Worm (Caenorhabditis elegans): ENCODE measurements around the gene T22H9.1.

T22H9.1 gene

DNA sequence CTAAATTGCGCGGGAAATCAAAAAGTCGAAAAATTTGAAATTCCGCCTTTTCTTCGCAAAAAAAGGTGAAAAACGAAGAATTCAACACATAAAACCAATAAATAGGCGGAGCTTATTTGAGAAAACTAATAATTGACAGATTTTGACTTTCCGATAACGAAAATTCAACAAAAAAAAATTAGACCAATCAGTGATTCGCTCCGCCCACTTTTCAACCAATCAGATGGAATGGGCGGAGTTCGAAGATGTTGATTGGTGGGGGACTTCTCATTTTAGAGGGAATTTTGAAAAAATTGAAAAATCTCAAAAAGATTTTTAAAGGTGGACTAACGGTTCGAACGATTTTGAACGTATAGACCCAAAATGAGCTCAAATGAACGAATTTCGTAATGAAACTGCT lies 8.7 kb upstream of the T22H9.1 start:
- TF ChIP-seq hnd-1 (tag; optimal IDR thresholded peaks at IDR 0.05) (no peak), pes-1 (GFP tag; IDR thresholded peaks at IDR 0.05) (no peak), tbx-11 (GFP tag; IDR thresholded peaks at IDR 0.05) (no peak), tbx-37 (GFP tag; conservative IDR thresholded peaks at IDR 0.05) (no peak), tra-4 (tag; optimal IDR thresholded peaks at IDR 0.05) (no peak), scrt-1 (GFP tag; IDR thresholded peaks at IDR 0.05) (no peak), ceh-36 (tag; optimal IDR thresholded peaks at IDR 0.05) (no peak), hmg-4 (GFP tag; optimal IDR thresholded peaks at IDR 0.05) (no peak), ceh-13 (GFP tag; optimal IDR thresholded peaks at IDR 0.05) (no peak), ama-1 (optimal IDR thresholded peaks at IDR 0.05) (no peak), B0310.2 (tag; optimal IDR thresholded peaks at IDR 0.05) (no peak), hmbx-1 (tag; optimal IDR thresholded peaks at IDR 0.05) (no peak), ets-7 (tag; optimal IDR thresholded peaks at IDR 0.05) (no peak), aly-1 (tag; optimal IDR thresholded peaks at IDR 0.05) (no peak), flt-1 (GFP tag; IDR thresholded peaks at IDR 0.05) (no peak), sea-1 (GFP tag; conservative IDR thresholded peaks at IDR 0.05) (no peak), F13C5.2 (tag; optimal IDR thresholded peaks at IDR 0.05) (no peak)

DNA sequence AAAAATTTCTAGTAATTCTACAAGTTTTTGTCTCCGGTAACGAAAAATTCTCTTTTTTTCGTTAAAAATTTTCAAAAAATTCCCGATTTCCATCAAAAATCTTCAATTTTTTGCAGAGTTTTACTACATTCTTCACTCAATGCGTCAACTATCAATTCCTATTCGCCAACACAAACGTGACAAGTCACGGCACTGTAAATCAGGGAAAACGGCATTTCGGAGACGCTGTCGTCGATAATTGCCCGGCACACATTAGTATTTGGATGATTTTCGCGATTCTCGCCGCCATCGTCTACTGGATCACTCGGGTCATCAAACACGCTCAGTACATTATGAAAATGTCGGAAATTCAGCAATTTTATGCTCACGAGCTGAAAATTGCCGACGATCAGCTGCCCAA lies 7.8 kb upstream of the T22H9.1 start:
- no peak for TF ChIP-seq tbx-37 (GFP tag; conservative IDR thresholded peaks at IDR 0.05)
- TF ChIP-seq ceh-36 (tag; optimal IDR thresholded peaks at IDR 0.05), result no peak
- no peak for TF ChIP-seq hmg-4 (GFP tag; optimal IDR thresholded peaks at IDR 0.05)
- no peak for TF ChIP-seq flt-1 (GFP tag; IDR thresholded peaks at IDR 0.05)
- no peak for TF ChIP-seq aly-1 (tag; optimal IDR thresholded peaks at IDR 0.05)

DNA sequence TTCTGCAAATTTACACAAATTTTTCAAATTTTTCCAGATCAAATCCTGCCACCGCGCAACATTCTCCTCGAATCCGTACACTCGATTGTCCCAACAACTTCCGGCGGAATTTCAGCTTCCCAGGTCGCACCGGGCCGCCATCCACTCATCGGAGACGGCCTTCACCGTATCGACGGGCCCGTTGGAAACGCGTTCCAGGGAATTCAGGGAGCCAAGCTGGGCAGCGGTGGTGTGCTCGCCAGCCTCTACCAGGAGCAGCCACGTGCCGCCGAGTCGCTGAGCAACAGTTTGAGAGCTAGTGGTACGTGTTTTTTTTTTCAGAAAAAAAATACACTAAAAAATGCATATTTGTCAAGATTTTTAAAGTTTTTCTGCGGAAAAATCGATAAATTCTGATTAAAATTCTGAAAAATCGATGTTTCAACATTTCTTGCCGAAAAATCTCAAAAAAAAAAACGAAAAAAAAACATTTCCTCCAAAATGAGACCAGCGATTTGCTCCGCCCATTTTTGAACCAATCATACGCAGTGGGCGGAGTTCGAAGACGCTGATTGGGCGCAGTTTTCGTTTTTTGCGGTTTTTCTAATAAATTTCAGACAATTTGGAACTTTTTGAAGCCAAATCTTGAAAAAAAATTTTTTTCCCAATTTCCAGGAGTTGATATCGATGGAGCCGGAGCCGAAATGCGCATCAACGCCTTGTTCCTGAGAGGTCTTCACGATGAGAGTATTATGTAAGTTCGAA lies 2.4 kb upstream of the T22H9.1 start:
- TF ChIP-seq ceh-36 (tag; optimal IDR thresholded peaks at IDR 0.05), result no peak
- no peak for TF ChIP-seq F13C5.2 (tag; optimal IDR thresholded peaks at IDR 0.05)
- no peak for TF ChIP-seq flt-1 (GFP tag; IDR thresholded peaks at IDR 0.05)
- no peak for TF ChIP-seq hmbx-1 (tag; optimal IDR thresholded peaks at IDR 0.05)
- no peak for TF ChIP-seq ets-7 (tag; optimal IDR thresholded peaks at IDR 0.05)
- no peak for TF ChIP-seq pes-1 (GFP tag; IDR thresholded peaks at IDR 0.05)

DNA sequence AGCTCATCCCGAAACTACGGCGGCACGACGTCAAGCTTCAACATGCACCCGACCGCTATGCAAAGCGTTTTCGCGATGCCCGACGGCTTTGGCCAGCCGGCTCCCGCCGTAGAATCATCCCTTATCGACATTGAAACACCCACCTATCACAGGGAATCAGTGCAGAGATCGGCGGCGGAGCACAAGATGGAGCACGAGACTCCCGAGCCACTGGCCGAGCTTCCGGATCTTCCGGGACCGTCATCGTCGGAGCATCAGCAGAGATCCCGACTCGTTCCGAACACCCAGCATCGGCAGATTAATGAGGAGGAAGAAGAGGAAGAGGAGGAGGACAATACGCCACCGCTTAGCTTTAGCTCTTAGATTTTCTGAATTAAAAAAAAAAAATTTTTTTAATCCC lies 1.1 kb upstream of the T22H9.1 start:
- TF ChIP-seq hnd-1 (tag; optimal IDR thresholded peaks at IDR 0.05) (no peak), ceh-36 (tag; optimal IDR thresholded peaks at IDR 0.05) (no peak), pes-1 (GFP tag; IDR thresholded peaks at IDR 0.05) (no peak), tra-4 (tag; optimal IDR thresholded peaks at IDR 0.05) (no peak), tbx-11 (GFP tag; IDR thresholded peaks at IDR 0.05) (no peak), flt-1 (GFP tag; IDR thresholded peaks at IDR 0.05) (no peak), tbx-37 (GFP tag; conservative IDR thresholded peaks at IDR 0.05) (no peak), F13C5.2 (tag; optimal IDR thresholded peaks at IDR 0.05) (no peak), scrt-1 (GFP tag; IDR thresholded peaks at IDR 0.05) (no peak)

DNA sequence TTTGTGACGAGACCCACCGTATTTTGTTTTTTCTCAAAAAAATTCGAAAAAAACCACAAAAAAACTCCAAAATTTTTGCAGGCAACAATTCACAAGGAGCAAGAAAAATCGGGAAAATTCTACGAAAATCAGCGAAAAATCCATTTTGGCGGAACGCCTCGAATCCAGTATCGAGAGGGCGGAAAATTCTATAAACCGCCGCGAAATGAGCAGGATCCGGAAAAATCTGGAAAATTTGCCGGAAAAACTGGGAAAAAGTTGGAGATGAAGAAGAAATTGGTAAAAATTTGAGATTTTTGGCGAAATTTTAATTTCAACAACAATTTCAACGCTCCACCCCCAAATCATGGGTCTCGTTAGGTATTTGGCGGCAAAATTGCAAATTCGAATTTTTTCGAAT lies 502 bp downstream of the T22H9.1 start:
- no peak for TF ChIP-seq B0310.2 (tag; optimal IDR thresholded peaks at IDR 0.05)
- no peak for TF ChIP-seq ama-1 (optimal IDR thresholded peaks at IDR 0.05)
- no peak for TF ChIP-seq aly-1 (tag; optimal IDR thresholded peaks at IDR 0.05)
- no peak for TF ChIP-seq hmg-4 (GFP tag; optimal IDR thresholded peaks at IDR 0.05)
- no peak for TF ChIP-seq tra-4 (tag; optimal IDR thresholded peaks at IDR 0.05)
- no peak for TF ChIP-seq tbx-37 (GFP tag; conservative IDR thresholded peaks at IDR 0.05)
- TF ChIP-seq ets-7 (tag; optimal IDR thresholded peaks at IDR 0.05), result no peak
- TF ChIP-seq hmbx-1 (tag; optimal IDR thresholded peaks at IDR 0.05), result no peak
- TF ChIP-seq pes-1 (GFP tag; IDR thresholded peaks at IDR 0.05), result no peak
- TF ChIP-seq sea-1 (GFP tag; conservative IDR thresholded peaks at IDR 0.05), result no peak
- no peak for TF ChIP-seq F13C5.2 (tag; optimal IDR thresholded peaks at IDR 0.05)
- no peak for TF ChIP-seq ceh-13 (GFP tag; optimal IDR thresholded peaks at IDR 0.05)

DNA sequence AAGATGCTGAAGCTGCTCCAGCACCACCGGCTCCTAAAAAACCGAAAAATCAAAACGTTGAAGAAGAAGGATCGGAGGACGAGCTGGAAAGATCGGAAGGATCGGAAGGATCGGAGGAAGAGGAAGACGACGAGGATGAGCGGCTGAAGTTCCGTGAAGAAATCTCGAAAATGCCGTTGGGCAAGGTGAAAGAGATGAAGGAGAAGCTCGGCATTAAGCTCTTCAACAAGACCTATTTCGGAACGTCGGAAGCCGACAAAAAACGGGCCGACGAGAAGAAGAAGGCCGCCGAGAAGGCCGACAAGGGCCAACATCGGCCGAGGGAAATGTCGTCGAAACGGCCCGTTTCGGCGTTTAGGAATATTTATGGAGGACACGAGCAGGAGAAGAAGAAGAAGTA lies 1.7 kb downstream of the T22H9.1 start:
- TF ChIP-seq ceh-36 (tag; optimal IDR thresholded peaks at IDR 0.05) (no peak), flt-1 (GFP tag; IDR thresholded peaks at IDR 0.05) (no peak), hmg-4 (GFP tag; optimal IDR thresholded peaks at IDR 0.05) (no peak), hmbx-1 (tag; optimal IDR thresholded peaks at IDR 0.05) (no peak), ama-1 (optimal IDR thresholded peaks at IDR 0.05) (no peak), F13C5.2 (tag; optimal IDR thresholded peaks at IDR 0.05) (no peak), tbx-11 (GFP tag; IDR thresholded peaks at IDR 0.05) (no peak), aly-1 (tag; optimal IDR thresholded peaks at IDR 0.05) (peak; percentile 0)

DNA sequence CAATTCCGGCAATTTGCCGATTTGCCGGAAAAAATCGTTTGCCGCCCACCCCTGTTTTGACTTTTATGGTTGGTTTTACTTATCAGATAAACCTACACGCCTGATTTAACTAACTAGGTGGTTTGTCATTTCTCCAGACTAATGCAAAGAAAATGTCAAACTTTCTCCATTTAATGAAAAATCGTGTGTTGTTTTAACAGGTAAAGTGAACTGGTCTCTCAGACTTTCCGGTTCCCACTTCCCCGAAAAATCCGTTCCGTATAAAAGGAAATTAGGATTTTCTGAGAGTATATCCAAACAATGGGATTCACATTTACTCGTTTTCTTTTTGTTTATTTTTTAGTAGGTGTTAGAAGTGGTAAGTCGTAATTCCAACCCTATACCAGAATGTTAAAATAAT lies 5.1 kb downstream of the T22H9.1 start, which contains the start of gene mltn-6:
TSS of gene mltn-6 (plus strand) at position 301 of the 400 bp plus-strand sequence.
- no peak for TF ChIP-seq flt-1 (GFP tag; IDR thresholded peaks at IDR 0.05)
- TF ChIP-seq ets-7 (tag; optimal IDR thresholded peaks at IDR 0.05), result no peak
- TF ChIP-seq tbx-11 (GFP tag; IDR thresholded peaks at IDR 0.05), result no peak
- no peak for TF ChIP-seq F13C5.2 (tag; optimal IDR thresholded peaks at IDR 0.05)
- TF ChIP-seq scrt-1 (GFP tag; IDR thresholded peaks at IDR 0.05), result no peak
- no peak for TF ChIP-seq ceh-36 (tag; optimal IDR thresholded peaks at IDR 0.05)
- no peak for TF ChIP-seq aly-1 (tag; optimal IDR thresholded peaks at IDR 0.05)
- TF ChIP-seq tra-4 (tag; optimal IDR thresholded peaks at IDR 0.05), result no peak
- no peak for TF ChIP-seq sea-1 (GFP tag; conservative IDR thresholded peaks at IDR 0.05)
- TF ChIP-seq B0310.2 (tag; optimal IDR thresholded peaks at IDR 0.05), result no peak
- TF ChIP-seq ceh-13 (GFP tag; optimal IDR thresholded peaks at IDR 0.05), result no peak
- no peak for TF ChIP-seq hmbx-1 (tag; optimal IDR thresholded peaks at IDR 0.05)
- TF ChIP-seq ama-1 (optimal IDR thresholded peaks at IDR 0.05), result no peak
- no peak for TF ChIP-seq hmg-4 (GFP tag; optimal IDR thresholded peaks at IDR 0.05)
- TF ChIP-seq hnd-1 (tag; optimal IDR thresholded peaks at IDR 0.05), result no peak

DNA sequence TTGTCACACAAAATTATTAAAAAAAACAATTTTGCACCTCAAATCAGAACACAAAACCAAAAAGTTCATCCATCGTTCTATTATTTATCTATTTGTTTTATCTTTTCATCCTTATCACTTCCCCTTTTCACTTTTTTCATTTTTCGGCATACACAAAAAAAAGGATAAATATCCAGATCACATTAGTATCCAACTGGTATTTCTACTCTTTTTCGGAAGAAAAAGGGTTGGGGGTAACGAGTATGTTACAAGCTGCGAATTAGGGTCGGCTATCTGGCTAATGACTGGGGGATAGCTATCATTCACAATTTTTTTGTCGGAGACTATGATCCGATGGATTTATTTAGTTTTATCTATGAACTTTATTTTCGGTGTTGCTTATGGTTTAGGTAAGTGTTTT lies 10.5 kb downstream of the T22H9.1 start, which contains the start of gene mltn-7:
TSS of gene mltn-7 (plus strand) at position 301 of the 400 bp plus-strand sequence.
- TF ChIP-seq scrt-1 (GFP tag; IDR thresholded peaks at IDR 0.05) (no peak), sea-1 (GFP tag; conservative IDR thresholded peaks at IDR 0.05) (no peak), tbx-37 (GFP tag; conservative IDR thresholded peaks at IDR 0.05) (no peak), aly-1 (tag; optimal IDR thresholded peaks at IDR 0.05) (no peak), tbx-11 (GFP tag; IDR thresholded peaks at IDR 0.05) (no peak), flt-1 (GFP tag; IDR thresholded peaks at IDR 0.05) (no peak), ceh-36 (tag; optimal IDR thresholded peaks at IDR 0.05) (no peak), F13C5.2 (tag; optimal IDR thresholded peaks at IDR 0.05) (no peak), hnd-1 (tag; optimal IDR thresholded peaks at IDR 0.05) (no peak), pes-1 (GFP tag; IDR thresholded peaks at IDR 0.05) (no peak), hmg-4 (GFP tag; optimal IDR thresholded peaks at IDR 0.05) (no peak), B0310.2 (tag; optimal IDR thresholded peaks at IDR 0.05) (no peak), ets-7 (tag; optimal IDR thresholded peaks at IDR 0.05) (no peak), ama-1 (optimal IDR thresholded peaks at IDR 0.05) (no peak), hmbx-1 (tag; optimal IDR thresholded peaks at IDR 0.05) (no peak), ceh-13 (GFP tag; optimal IDR thresholded peaks at IDR 0.05) (no peak), tra-4 (tag; optimal IDR thresholded peaks at IDR 0.05) (no peak)
